Fruit fly (Drosophila melanogaster) whole organism, embryonic: ENCODE data around the gene CG18258.

ENCODE experiments used
- BEAF-32 ChIP-seq: fragments of 200-800 bp; sonication (Bioruptor generic); optimal IDR thresholded peaks from 3 replicates; lab custom pipeline; 2017; ENCODE audit warnings: missing biosample characterization, missing genetic modification characterization, mild to moderate bottlenecking, moderate library complexity, missing genetic modification reagents
- CG1024 ChIP-seq: fragments of 200-800 bp; sonication (Bioruptor generic); IDR thresholded peaks from 2 replicates; pipeline ENCODE4 v1.3.6; 2022; ENCODE audit warnings: missing biosample characterization, missing genetic modification characterization
- CG10321 ChIP-seq: fragments of 200-800 bp; sonication (Bioruptor generic); IDR thresholded peaks from 2 replicates; pipeline ENCODE4 v1.3.6; 2022; ENCODE audit warnings: missing biosample characterization, missing genetic modification characterization
- CG10979 ChIP-seq: fragments of 200-800 bp; sonication (Bioruptor generic); optimal IDR thresholded peaks from 2 replicates; lab custom pipeline; 2018; ENCODE audit warnings: missing biosample characterization, mild to moderate bottlenecking, missing genetic modification characterization, moderate library complexity
- CG11456 ChIP-seq: fragments of 200-800 bp; sonication (Bioruptor generic); IDR thresholded peaks from 3 replicates; pipeline ENCODE4 v1.3.6; 2022; ENCODE audit warnings: missing biosample characterization, missing genetic modification characterization
- CG11504 ChIP-seq: fragments of 200-800 bp; sonication (Bioruptor generic); optimal IDR thresholded peaks from 3 replicates; lab custom pipeline; 2019; ENCODE audit warnings: missing biosample characterization, mild to moderate bottlenecking, missing genetic modification characterization, moderate library complexity
- CG13296 ChIP-seq: fragments of 200-800 bp; sonication (Bioruptor generic); optimal IDR thresholded peaks from 3 replicates; lab custom pipeline; 2018; ENCODE audit warnings: missing biosample characterization, mild to moderate bottlenecking, missing genetic modification characterization
- CG14441 ChIP-seq: fragments of 200-800 bp; sonication (Bioruptor generic); IDR thresholded peaks from 2 replicates; pipeline ENCODE4 v1.3.6; 2022; ENCODE audit warnings: missing biosample characterization, missing genetic modification characterization
- CG14860 ChIP-seq: fragments of 200-800 bp; sonication (Bioruptor generic); IDR thresholded peaks from 3 replicates; pipeline ENCODE4 v1.3.6; 2022; ENCODE audit warnings: missing biosample characterization, missing genetic modification characterization; ENCODE audit not compliant: partially characterized antibody
- CG14965 ChIP-seq: fragments of 200-800 bp; sonication (Bioruptor generic); optimal IDR thresholded peaks from 2 replicates; lab custom pipeline; 2016; ENCODE audit warnings: missing biosample characterization, missing genetic modification characterization, borderline replicate concordance
- CG17568 ChIP-seq: fragments of 200-800 bp; sonication (Bioruptor generic); optimal IDR thresholded peaks from 2 replicates; lab custom pipeline; 2018; ENCODE audit warnings: missing biosample characterization, mild to moderate bottlenecking, missing genetic modification characterization, moderate library complexity
- CG1832 ChIP-seq: fragments of 200-800 bp; sonication (Bioruptor generic); optimal IDR thresholded peaks from 2 replicates; lab custom pipeline; 2017; ENCODE audit warnings: missing biosample characterization, mild to moderate bottlenecking, missing genetic modification characterization, inconsistent platforms
- CG2875 ChIP-seq: fragments of 200-800 bp; sonication (Bioruptor generic); optimal IDR thresholded peaks from 2 replicates; lab custom pipeline; 2017; ENCODE audit warnings: missing biosample characterization, mild to moderate bottlenecking, missing genetic modification characterization, missing genetic modification reagents
- CG33213 ChIP-seq: fragments of 200-800 bp; sonication (Bioruptor generic); optimal IDR thresholded peaks from 3 replicates; lab custom pipeline; 2016; ENCODE audit warnings: missing biosample characterization, missing genetic modification characterization
- CG3407 ChIP-seq: fragments of 200-800 bp; sonication (Bioruptor generic); optimal IDR thresholded peaks from 2 replicates; lab custom pipeline; 2018; ENCODE audit warnings: missing biosample characterization, mild to moderate bottlenecking, missing genetic modification characterization
- CG3838 ChIP-seq: fragments of 200-800 bp; sonication (Bioruptor generic); optimal IDR thresholded peaks from 3 replicates; lab custom pipeline; 2016; ENCODE audit warnings: missing biosample characterization, missing genetic modification characterization
- CG42726 ChIP-seq: fragments of 200-800 bp; sonication (Bioruptor generic); IDR thresholded peaks from 2 replicates; pipeline ENCODE4 v1.3.6; 2022; ENCODE audit warnings: missing biosample characterization, missing genetic modification characterization; ENCODE audit not compliant: partially characterized antibody
- CG4820 ChIP-seq: fragments of 200-800 bp; sonication (Bioruptor generic); optimal IDR thresholded peaks from 3 replicates; lab custom pipeline; 2016; ENCODE audit warnings: missing biosample characterization, missing genetic modification characterization
- CG6854 ChIP-seq: fragments of 200-800 bp; sonication (Bioruptor generic); optimal IDR thresholded peaks from 3 replicates; lab custom pipeline; 2017; ENCODE audit warnings: missing biosample characterization, mild to moderate bottlenecking, missing genetic modification characterization
- CG9437 ChIP-seq: fragments of 200-800 bp; sonication (Bioruptor generic); optimal IDR thresholded peaks from 2 replicates; lab custom pipeline; 2018; ENCODE audit warnings: missing biosample characterization, mild to moderate bottlenecking, missing genetic modification characterization
- CG9876 ChIP-seq: fragments of 200-800 bp; sonication (Bioruptor generic); optimal IDR thresholded peaks from 2 replicates; lab custom pipeline; 2016; ENCODE audit warnings: missing biosample characterization, missing genetic modification characterization
- Doc2 ChIP-seq: fragments of 200-800 bp; sonication (Bioruptor generic); IDR thresholded peaks from 2 replicates; pipeline ENCODE4 v1.3.6; 2022; ENCODE audit warnings: missing biosample characterization, missing genetic modification characterization
- HLHmδ ChIP-seq: fragments of 200-800 bp; sonication (Bioruptor generic); optimal IDR thresholded peaks from 2 replicates; lab custom pipeline; 2018; ENCODE audit warnings: missing biosample characterization, mild to moderate bottlenecking, missing genetic modification characterization, moderate library complexity
- Hand ChIP-seq: fragments of 200-800 bp; sonication (Bioruptor generic); optimal IDR thresholded peaks from 2 replicates; lab custom pipeline; 2017; ENCODE audit warnings: mild to moderate bottlenecking, missing biosample characterization, missing genetic modification reagents, missing genetic modification characterization
- Lim3 ChIP-seq: fragments of 200-800 bp; sonication (Bioruptor generic); IDR thresholded peaks from 2 replicates; pipeline ENCODE4 v1.3.6; 2022; ENCODE audit warnings: missing biosample characterization, missing genetic modification characterization
- Pdp1 ChIP-seq, 2 experiments: fragments of 200-800 bp; sonication (Bioruptor generic); optimal IDR thresholded peaks; 3 replicates each; lab custom pipeline; 2016; ENCODE audit warnings: missing biosample characterization in 2 of 2, missing genetic modification characterization in 2 of 2, mild to moderate bottlenecking in 1 of 2, moderate library complexity in 1 of 2
- Rx ChIP-seq: fragments of 200-800 bp; sonication (Bioruptor generic); IDR thresholded peaks from 2 replicates; pipeline ENCODE4 v1.3.6; 2022; ENCODE audit warnings: missing biosample characterization, missing genetic modification characterization
- Ssrp ChIP-seq: fragments of 200-800 bp; sonication (Bioruptor generic); optimal IDR thresholded peaks from 2 replicates; lab custom pipeline; 2018; ENCODE audit warnings: missing biosample characterization, mild to moderate bottlenecking, missing genetic modification characterization, moderate library complexity
- Xbp1 ChIP-seq: fragments of 200-800 bp; sonication (Bioruptor generic); optimal IDR thresholded peaks from 3 replicates; lab custom pipeline; 2016; ENCODE audit warnings: missing biosample characterization, mild to moderate bottlenecking, missing genetic modification characterization
- ab ChIP-seq: fragments of 200-800 bp; sonication (Bioruptor generic); optimal IDR thresholded peaks from 2 replicates; lab custom pipeline; 2016; ENCODE audit warnings: missing biosample characterization, missing genetic modification characterization
- amos ChIP-seq: fragments of 200-800 bp; sonication (Bioruptor generic); IDR thresholded peaks from 2 replicates; pipeline ENCODE4 v1.3.6; 2022; ENCODE audit warnings: missing biosample characterization, missing genetic modification characterization; ENCODE audit not compliant: partially characterized antibody
- ato ChIP-seq: fragments of 200-800 bp; sonication (Bioruptor generic); IDR thresholded peaks from 2 replicates; pipeline ENCODE4 v1.3.6; 2022; ENCODE audit warnings: missing biosample characterization, missing genetic modification characterization; ENCODE audit not compliant: partially characterized antibody
- az2 ChIP-seq: fragments of 200-800 bp; sonication (Bioruptor generic); optimal IDR thresholded peaks from 3 replicates; lab custom pipeline; 2016; ENCODE audit warnings: missing biosample characterization, missing genetic modification characterization
- bowl ChIP-seq: fragments of 200-800 bp; sonication (Bioruptor generic); IDR thresholded peaks from 2 replicates; pipeline ENCODE4 v1.3.6; 2022; ENCODE audit warnings: missing biosample characterization, missing genetic modification characterization
- cato ChIP-seq: fragments of 200-800 bp; sonication (Bioruptor generic); optimal IDR thresholded peaks from 2 replicates; lab custom pipeline; 2016; ENCODE audit warnings: missing biosample characterization, missing genetic modification characterization, borderline replicate concordance
- dati ChIP-seq: fragments of 200-800 bp; sonication (Bioruptor generic); IDR thresholded peaks from 2 replicates; pipeline ENCODE4 v1.3.6; 2022; ENCODE audit warnings: missing biosample characterization, missing genetic modification characterization
- emc ChIP-seq: fragments of 200-800 bp; sonication (Bioruptor generic); optimal IDR thresholded peaks from 2 replicates; lab custom pipeline; 2016; ENCODE audit warnings: missing biosample characterization, missing genetic modification characterization
- gt ChIP-seq: fragments of 200-800 bp; sonication (Bioruptor generic); IDR thresholded peaks from 2 replicates; pipeline ENCODE4 v1.3.6; 2022; ENCODE audit warnings: missing biosample characterization, missing genetic modification characterization
- hb ChIP-seq: fragments of 200-800 bp; sonication (Bioruptor generic); IDR thresholded peaks from 3 replicates; pipeline ENCODE4 v1.3.6; 2022; ENCODE audit warnings: missing biosample characterization, missing genetic modification characterization; ENCODE audit not compliant: partially characterized antibody
- hbn ChIP-seq: fragments of 200-800 bp; sonication (Bioruptor generic); IDR thresholded peaks from 2 replicates; pipeline ENCODE4 v1.3.6; 2022; ENCODE audit warnings: missing biosample characterization, missing genetic modification characterization; ENCODE audit not compliant: partially characterized antibody
- her ChIP-seq: fragments of 200-800 bp; sonication (Bioruptor generic); optimal IDR thresholded peaks from 2 replicates; lab custom pipeline; 2016; ENCODE audit warnings: missing biosample characterization, missing genetic modification characterization
- ken ChIP-seq: fragments of 200-800 bp; sonication (Bioruptor generic); IDR thresholded peaks from 3 replicates; pipeline ENCODE4 v1.3.6; 2022; ENCODE audit warnings: missing biosample characterization, missing genetic modification characterization
- mld ChIP-seq: fragments of 200-800 bp; sonication (Bioruptor generic); IDR thresholded peaks from 3 replicates; pipeline ENCODE4 v1.3.6; 2022; ENCODE audit warnings: missing biosample characterization, missing genetic modification characterization; ENCODE audit not compliant: partially characterized antibody
- nmo ChIP-seq: fragments of 200-800 bp; sonication (Bioruptor generic); optimal IDR thresholded peaks from 2 replicates; lab custom pipeline; 2018; ENCODE audit warnings: missing biosample characterization, mild to moderate bottlenecking, missing genetic modification characterization, moderate library complexity
- pzg ChIP-seq: fragments of 200-800 bp; sonication (Bioruptor generic); optimal IDR thresholded peaks from 3 replicates; lab custom pipeline; 2018; ENCODE audit warnings: missing biosample characterization, mild to moderate bottlenecking, missing genetic modification characterization, moderate library complexity
- ro ChIP-seq: fragments of 200-800 bp; sonication (Bioruptor generic); IDR thresholded peaks from 2 replicates; pipeline ENCODE4 v1.3.6; 2022; ENCODE audit warnings: missing biosample characterization, missing genetic modification characterization
- sens-2 ChIP-seq: fragments of 200-800 bp; sonication (Bioruptor generic); IDR thresholded peaks from 2 replicates; pipeline ENCODE4 v1.3.6; 2022; ENCODE audit warnings: missing biosample characterization, missing genetic modification characterization
- zen ChIP-seq: fragments of 200-800 bp; sonication (Bioruptor generic); optimal IDR thresholded peaks from 3 replicates; lab custom pipeline; 2018; ENCODE audit warnings: missing biosample characterization, mild to moderate bottlenecking, missing genetic modification characterization, moderate library complexity

Gene CG18258

DNA sequence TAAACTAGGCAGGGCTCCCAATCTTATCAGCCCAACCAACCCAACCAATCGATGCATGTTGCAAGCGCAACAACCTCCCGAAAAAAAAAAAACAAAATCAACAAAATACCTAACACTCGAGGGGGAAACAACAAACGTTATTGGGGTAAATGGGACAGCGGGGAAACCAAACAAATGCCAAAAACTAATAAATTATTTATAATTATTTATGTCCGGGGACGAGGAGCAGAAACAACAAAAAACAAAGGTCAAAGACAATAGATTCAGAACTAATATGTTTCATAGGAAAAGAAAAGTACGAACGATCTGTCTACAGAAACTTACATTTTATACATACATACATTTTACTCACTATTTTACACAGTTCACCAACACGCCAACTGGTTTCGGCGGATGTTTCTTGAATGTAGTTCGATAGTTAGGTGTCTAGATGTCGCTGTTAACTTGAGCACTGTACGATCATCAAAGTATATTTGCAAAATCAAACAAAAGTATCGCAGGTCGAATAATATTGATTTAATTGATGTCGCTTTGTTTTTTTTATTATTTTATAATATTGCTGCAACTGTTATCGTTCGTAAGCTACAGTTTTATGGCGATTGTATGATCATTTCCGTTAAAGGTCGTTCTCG, 36.4 kb upstream of the CG18258 start (continued):
- TF ChIP-seq amos (GFP tag; lab: Robert Waterston, UW) (peak; percentile 64; the same call in 1 of the 2 replicates), az2 (GFP tag; lab: Kevin White, UChicago) (peak; percentile 30), CG3838 (GFP tag; lab: Kevin White, UChicago) (peak; percentile 23), Xbp1 (GFP tag; lab: Kevin White, UChicago) (peak; percentile 55), CG4820 (GFP tag; lab: Kevin White, UChicago) (peak; percentile 16), BEAF-32 (no peak), Pdp1 (GFP tag; optimal IDR thresholded peaks at IDR 0.05; lab: Kevin White, UChicago) (peak; percentile 31 to 32), Ssrp (tag; lab: Kevin White, UChicago) (no peak), pzg (GFP tag; lab: Kevin White, UChicago) (peak; percentile 0), CG33213 (peak; percentile 54), mld (GFP tag; lab: Robert Waterston, UW) (no peak)

DNA sequence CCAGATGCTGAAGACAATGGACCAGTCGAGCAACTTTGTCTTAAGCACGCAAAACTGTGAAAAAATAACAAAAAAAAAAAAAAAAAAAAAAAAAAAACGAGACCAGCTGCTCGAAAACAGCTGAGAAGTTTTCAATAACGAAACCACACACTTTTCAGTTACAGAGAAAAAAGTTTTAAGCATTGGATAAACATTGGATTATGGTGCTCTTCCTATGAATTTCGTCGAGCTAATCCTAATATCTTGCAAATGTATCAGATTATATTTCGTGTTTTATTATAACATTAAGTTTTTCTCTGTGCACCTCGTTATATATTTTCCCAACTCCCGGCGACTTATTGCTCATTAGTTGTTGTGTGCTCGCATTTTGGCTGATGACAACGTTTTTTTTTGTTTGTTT, 35.6 kb upstream of the CG18258 start:
- TF ChIP-seq CG3407 (GFP tag; lab: Kevin White, UChicago) (no peak), CG14860 (GFP tag; lab: Robert Waterston, UW) (no peak), gt (GFP tag; lab: Robert Waterston, UW) (no peak), CG10979 (tag; lab: Kevin White, UChicago) (no peak), CG6854 (GFP tag; lab: Kevin White, UChicago) (no peak), CG2875 (GFP tag; lab: Kevin White, UChicago) (no peak), emc (GFP tag; lab: Kevin White, UChicago) (no peak), CG11504 (tag; lab: Kevin White, UChicago) (peak; percentile 65), CG13296 (GFP tag; lab: Kevin White, UChicago) (peak; percentile 38), Hand (GFP tag; lab: Kevin White, UChicago) (no peak), Rx (GFP tag; lab: Robert Waterston, UW) (peak; percentile 47; the same call in 1 of the 2 replicates), nmo (GFP tag; lab: Kevin White, UChicago) (peak; percentile 46), ato (GFP tag; lab: Robert Waterston, UW) (no peak), CG9876 (GFP tag; lab: Kevin White, UChicago) (no peak), bowl (GFP tag; lab: Robert Waterston, UW) (0 out of 2 replicates have a peak, but pooled peaks have one; percentile 23), CG17568 (no peak), ken (GFP tag; lab: Robert Waterston, UW) (no peak), hbn (GFP tag; lab: Robert Waterston, UW) (no peak), ro (GFP tag; lab: Robert Waterston, UW) (no peak), CG10321 (GFP tag; lab: Robert Waterston, UW) (no peak), CG9437 (GFP tag; lab: Kevin White, UChicago) (no peak), CG1832 (GFP tag; lab: Kevin White, UChicago) (no peak), CG1024 (GFP tag; lab: Robert Waterston, UW) (no peak), Lim3 (GFP tag; lab: Robert Waterston, UW) (no peak), her (GFP tag; lab: Kevin White, UChicago) (peak; percentile 27), cato (GFP tag; lab: Kevin White, UChicago) (no peak), CG11456 (0 out of 3 replicates have a peak, but pooled peaks have one; percentile 14), CG42726 (GFP tag; lab: Robert Waterston, UW) (no peak), Doc2 (GFP tag; lab: Robert Waterston, UW) (no peak), CG14441 (peak; percentile 74), dati (no peak), HLHmδ (GFP tag; lab: Kevin White, UChicago) (no peak), hb (no peak), zen (tag; lab: Kevin White, UChicago) (no peak), sens-2 (GFP tag; lab: Robert Waterston, UW) (no peak), ab (GFP tag; lab: Kevin White, UChicago) (no peak), CG14965 (GFP tag; lab: Kevin White, UChicago) (no peak)
